Fruit fly (Drosophila melanogaster): ENCODE data around the gene CG31673.
A peak's percentile ranks its signal among the peaks of the same experiment; 100 is the strongest.

Gene CG31673

dm6 chr2L:20797515-20797847 lies 31.9 kb upstream of the CG31673 start, which contains the start of gene CG9328 (continued):
- TF ChIP-seq CG14965 (GFP tag; optimal IDR thresholded peaks at IDR 0.05; ENCODE audit: borderline replicate concordance) (no peak), seq (GFP tag; IDR thresholded peaks at IDR 0.05) (peak; percentile 49; the same call in 1 of the 2 replicates), CG8359 (GFP tag; optimal IDR thresholded peaks at IDR 0.05; ENCODE audit: borderline replicate concordance) (no peak), gce (GFP tag; IDR thresholded peaks at IDR 0.05) (no peak), Hr78 (GFP tag; optimal IDR thresholded peaks at IDR 0.05) (no peak), luna (GFP tag; optimal IDR thresholded peaks at IDR 0.05) (no peak), CG13775 (GFP tag; optimal IDR thresholded peaks at IDR 0.05) (no peak), Atf-2 (GFP tag; optimal IDR thresholded peaks at IDR 0.05) (no peak), D19A (tag; optimal IDR thresholded peaks at IDR 0.05) (peak; percentile 100), CG16813 (GFP tag; IDR thresholded peaks at IDR 0.05; ENCODE audit: partially characterized antibody) (no peak; the same call in 2 of the 3 replicates), sc (optimal IDR thresholded peaks at IDR 0.05) (no peak), sc (GFP tag; optimal IDR thresholded peaks at IDR 0.05) (no peak), knrl (GFP tag; IDR thresholded peaks at IDR 0.05; ENCODE audit: partially characterized antibody) (peak; percentile 40; the same call in 1 of the 3 replicates), CkIIα-i1 (GFP tag; IDR thresholded peaks at IDR 0.05) (no peak), CG1603 (tag; optimal IDR thresholded peaks at IDR 0.05) (peak; percentile 55), CG4360 (GFP tag; IDR thresholded peaks at IDR 0.05) (no peak), CG7357 (GFP tag; IDR thresholded peaks at IDR 0.05) (no peak), Rfx (GFP tag; IDR thresholded peaks at IDR 0.05) (peak; percentile 37), dysf (GFP tag; IDR thresholded peaks at IDR 0.05) (no peak; the same call in 1 of the 3 replicates), Mad (GFP tag; optimal IDR thresholded peaks at IDR 0.05) (no peak), CG16863 (GFP tag; optimal IDR thresholded peaks at IDR 0.05) (peak; percentile 11), Ptx1 (GFP tag; IDR thresholded peaks at IDR 0.05) (peak; percentile 27; the same call in 1 of the 2 replicates), Bteb2 (GFP tag; optimal IDR thresholded peaks at IDR 0.05) (no peak), CG17385 (GFP tag; optimal IDR thresholded peaks at IDR 0.05) (peak; percentile 50), psq (GFP tag; optimal IDR thresholded peaks at IDR 0.05) (peak; percentile 2), sisA (GFP tag; IDR thresholded peaks at IDR 0.05) (no peak), grn (GFP tag; optimal IDR thresholded peaks at IDR 0.05) (no peak), Opbp (GFP tag; IDR thresholded peaks at IDR 0.05; ENCODE audit: partially characterized antibody) (peak; percentile 64), CG31224 (GFP tag; IDR thresholded peaks at IDR 0.05) (no peak; the same call in 1 of the 2 replicates), tin (GFP tag; optimal IDR thresholded peaks at IDR 0.05) (peak; percentile 35), Lpt (GFP tag; optimal IDR thresholded peaks at IDR 0.05) (no peak), CG10431 (GFP tag; optimal IDR thresholded peaks at IDR 0.05) (no peak), salm (tag; optimal IDR thresholded peaks at IDR 0.05) (no peak), CG15011 (GFP tag; optimal IDR thresholded peaks at IDR 0.05) (no peak), tll (GFP tag; optimal IDR thresholded peaks at IDR 0.05) (no peak), lab (GFP tag; optimal IDR thresholded peaks at IDR 0.05) (peak; percentile 71), CG9932 (GFP tag; IDR thresholded peaks at IDR 0.05) (no peak; the same call in 1 of the 2 replicates), fd64A (GFP tag; optimal IDR thresholded peaks at IDR 0.05) (no peak), Tbp (GFP tag; optimal IDR thresholded peaks at IDR 0.05) (no peak), CG3995 (GFP tag; optimal IDR thresholded peaks at IDR 0.05) (no peak), pros (GFP tag; optimal IDR thresholded peaks at IDR 0.05) (no peak), fd102C (GFP tag; optimal IDR thresholded peaks at IDR 0.05) (no peak), jigr1 (GFP tag; IDR thresholded peaks at IDR 0.05) (no peak), NK7.1 (GFP tag; optimal IDR thresholded peaks at IDR 0.05) (no peak), onecut (GFP tag; IDR thresholded peaks at IDR 0.05) (peak; percentile 51; the same call in 1 of the 2 replicates), Hmr (GFP tag; optimal IDR thresholded peaks at IDR 0.05) (peak; percentile 66), gro (GFP tag; optimal IDR thresholded peaks at IDR 0.05) (peak; percentile 77), gt (GFP tag; IDR thresholded peaks at IDR 0.05) (no peak), esg (GFP tag; conservative IDR thresholded peaks at IDR 0.05) (no peak), HmgZ (tag; optimal IDR thresholded peaks at IDR 0.05) (peak; percentile 38), trh (GFP tag; optimal IDR thresholded peaks at IDR 0.05) (no peak), repo (GFP tag; optimal IDR thresholded peaks at IDR 0.05) (peak; percentile 43)

Data from whole organism, embryonic.